Worm (Caenorhabditis elegans): ENCODE measurements around the gene srw-60.

Gene srw-60

DNA sequence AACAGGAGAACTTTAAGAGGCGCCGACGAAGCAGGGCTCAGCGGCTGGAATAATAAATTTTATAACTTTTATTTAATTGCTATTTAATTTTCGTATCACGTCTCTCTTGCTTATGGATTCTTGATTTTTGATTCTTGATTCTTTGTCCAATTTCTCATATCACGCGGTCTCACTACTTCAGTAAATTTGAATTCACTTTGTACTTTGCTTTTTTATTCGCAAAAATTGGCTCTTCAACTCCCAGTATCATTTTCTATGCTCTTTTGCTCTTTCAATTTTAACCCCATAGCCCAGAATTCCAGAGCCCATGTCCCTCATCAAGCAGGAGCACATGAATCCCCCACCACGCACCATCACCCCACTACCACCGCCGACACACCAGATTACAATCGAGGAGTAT lies 43.8 kb downstream of the srw-60 start, which contains the start of gene lido-10:
Gene lido-10 (plus strand): TSS at position 301 of the 400 bp plus-strand sequence.
- TF ChIP-seq dsc-1 (tag; optimal IDR thresholded peaks at IDR 0.05): no peak
- TF ChIP-seq sox-4 (tag; optimal IDR thresholded peaks at IDR 0.05): no peak
- no peak for TF ChIP-seq unc-62 (GFP tag; optimal IDR thresholded peaks at IDR 0.05)
- no peak for TF ChIP-seq ceh-90 (tag; optimal IDR thresholded peaks at IDR 0.05)
- TF ChIP-seq lir-3 (tag; optimal IDR thresholded peaks at IDR 0.05; ENCODE audit: poor library complexity): no peak

DNA sequence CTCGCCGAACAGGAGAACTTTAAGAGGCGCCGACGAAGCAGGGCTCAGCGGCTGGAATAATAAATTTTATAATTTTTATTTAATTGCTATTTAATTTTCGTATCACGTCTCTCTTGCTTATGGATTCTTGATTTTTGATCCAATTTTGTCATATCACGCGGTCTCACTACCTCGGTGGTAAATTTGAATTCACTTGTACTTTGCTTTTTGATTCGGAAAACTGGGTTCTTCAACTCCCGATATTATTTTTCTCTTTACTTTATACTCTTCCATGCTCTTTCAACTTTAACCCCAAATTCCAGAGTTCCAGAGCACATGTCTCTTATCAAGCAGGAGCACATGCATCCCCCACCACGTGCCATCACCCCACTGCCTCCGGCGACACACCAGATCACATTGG lies 45.3 kb downstream of the srw-60 start, which contains the start of gene lido-11:
Gene lido-11 (plus strand): TSS at position 301 of the 400 bp plus-strand sequence.
- no peak for TF ChIP-seq efl-1 (optimal IDR thresholded peaks at IDR 0.05)
- no peak for TF ChIP-seq efl-1 (GFP tag; optimal IDR thresholded peaks at IDR 0.05 in 1 of 2)
- TF ChIP-seq Y116A8C.19 (tag; optimal IDR thresholded peaks at IDR 0.05; ENCODE audit: borderline replicate concordance): no peak
- TF ChIP-seq hpl-2 (GFP tag; optimal IDR thresholded peaks at IDR 0.05): no peak
- TF ChIP-seq skn-1 (tag; optimal IDR thresholded peaks at IDR 0.05): no peak
- TF ChIP-seq grh-1 (GFP tag; IDR thresholded peaks at IDR 0.05): no peak
- no peak for TF ChIP-seq mab-9 (GFP tag; IDR thresholded peaks at IDR 0.05)
- TF ChIP-seq hlh-17 (GFP tag; optimal IDR thresholded peaks at IDR 0.05; ENCODE audit: borderline replicate concordance): no peak
- no peak for TF ChIP-seq lin-39 (tag; optimal IDR thresholded peaks at IDR 0.05)
- TF ChIP-seq ets-5 (GFP tag; IDR thresholded peaks at IDR 0.05): no peak
- no peak for TF ChIP-seq aha-1 (tag; optimal IDR thresholded peaks at IDR 0.05)
- TF ChIP-seq pag-3 (tag; optimal IDR thresholded peaks at IDR 0.05; ENCODE audit: borderline replicate concordance, insufficient read depth): no peak
- no peak for TF ChIP-seq unc-86 (tag; optimal IDR thresholded peaks at IDR 0.05)
- no peak for TF ChIP-seq nhr-71 (tag; optimal IDR thresholded peaks at IDR 0.05)
- no peak for TF ChIP-seq C34B4.2 (tag; optimal IDR thresholded peaks at IDR 0.05)
- no peak for TF ChIP-seq unc-98 (GFP tag; IDR thresholded peaks at IDR 0.05)
- no peak for TF ChIP-seq unc-30 (tag; optimal IDR thresholded peaks at IDR 0.05)
- TF ChIP-seq vab-15 (tag; optimal IDR thresholded peaks at IDR 0.05): no peak

ce11 chrII:3005499-3005898 lies 47.1 kb downstream of the srw-60 start, which contains the start of gene lido-12:
TSS of gene lido-12 (plus strand) at chrII:3005799.
- TF ChIP-seq lin-14 (GFP tag; optimal IDR thresholded peaks at IDR 0.05) (no peak), fkh-8 (tag; optimal IDR thresholded peaks at IDR 0.05) (no peak), nhr-19 (GFP tag; conservative IDR thresholded peaks at IDR 0.05) (no peak), mep-1 (tag; optimal IDR thresholded peaks at IDR 0.05) (no peak), C04F5.9 (tag; optimal IDR thresholded peaks at IDR 0.05) (no peak), lin-39 (tag; optimal IDR thresholded peaks at IDR 0.05) (no peak), lsy-2 (tag; optimal IDR thresholded peaks at IDR 0.05) (no peak), ces-1 (GFP tag; optimal IDR thresholded peaks at IDR 0.05) (no peak), elt-3 (tag; optimal IDR thresholded peaks at IDR 0.05) (no peak), ceh-90 (tag; optimal IDR thresholded peaks at IDR 0.05) (no peak), C34B4.2 (tag; optimal IDR thresholded peaks at IDR 0.05) (no peak), aly-2 (tag; optimal IDR thresholded peaks at IDR 0.05) (no peak), nhr-237 (tag; optimal IDR thresholded peaks at IDR 0.05) (no peak)

DNA sequence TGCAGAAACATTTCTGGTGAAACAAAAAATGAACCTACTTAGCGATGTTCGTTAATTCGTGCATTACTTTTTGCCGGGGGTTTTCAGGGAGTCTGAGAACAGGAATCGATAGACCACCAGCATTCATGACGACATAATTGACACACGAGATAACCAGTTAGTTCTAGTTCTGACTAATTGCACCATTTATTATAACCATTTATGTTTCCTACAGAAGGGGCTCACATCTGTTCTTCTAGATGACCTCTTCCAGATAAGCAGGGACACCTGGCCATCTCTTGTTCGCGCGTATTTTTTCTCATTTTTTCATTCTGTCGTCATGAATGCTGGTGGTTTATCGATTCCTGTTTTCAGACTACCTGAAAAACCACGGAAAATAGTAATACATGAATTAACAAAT lies 50.0 kb downstream of the srw-60 start, which contains the start of gene sdz-5:
Gene sdz-5 (plus strand): TSS at position 301 of the 400 bp plus-strand sequence.
- TF ChIP-seq ceh-63 (GFP tag; optimal IDR thresholded peaks at IDR 0.05) (no peak), lsy-2 (tag; optimal IDR thresholded peaks at IDR 0.05) (no peak), sptf-1 (tag; optimal IDR thresholded peaks at IDR 0.05) (no peak), dpl-1 (GFP tag; optimal IDR thresholded peaks at IDR 0.05) (no peak), ama-1 (optimal IDR thresholded peaks at IDR 0.05) (no peak), irx-1 (tag; optimal IDR thresholded peaks at IDR 0.05) (no peak)
